5 fruit fly cellular contexts compared by ENCODE assay signal in genomic region chr3L:802700-803273, dm6.
TF ChIP-seq lines count a peak whose summit lies in the region.

No protein-coding gene starts in this region.

- peak; percentile 3 for TF ChIP-seq CTCF in whole organism, embryonic (GFP tag; optimal IDR thresholded peaks at IDR 0.05; lab: Kevin White, UChicago)

TF ChIP-seq in whole organism, adult, 20 proteins besides CTCF, POLR2A, EP300 and RAD21:
- TF ChIP-seq Hr96 (GFP tag; optimal IDR thresholded peaks at IDR 0.05; lab: Kevin White, UChicago) (peak; percentile 28), CG7045 (GFP tag; optimal IDR thresholded peaks at IDR 0.05; lab: Kevin White, UChicago) (peak; percentile 56), cnc (optimal IDR thresholded peaks at IDR 0.05; lab: Kevin White, UChicago) (no peak), kay (GFP tag; lab: Kevin White, UChicago; ENCODE audit: borderline replicate concordance) (no peak), CG7101 (tag; optimal IDR thresholded peaks at IDR 0.05; lab: Kevin White, UChicago) (peak; percentile 45), CG14711 (tag; optimal IDR thresholded peaks at IDR 0.05; lab: Kevin White, UChicago) (peak; percentile 27), CG5204 (GFP tag; optimal IDR thresholded peaks at IDR 0.05; lab: Kevin White, UChicago) (peak; percentile 9), Clk (GFP tag; optimal IDR thresholded peaks at IDR 0.05; lab: Kevin White, UChicago) (no peak), bab1 (GFP tag; optimal IDR thresholded peaks at IDR 0.05; lab: Kevin White, UChicago) (peak; percentile 59), CG12768 (GFP tag; optimal IDR thresholded peaks at IDR 0.05; lab: Kevin White, UChicago) (no peak)

TF ChIP-seq in whole organism, embryonic, 481 proteins besides CTCF, POLR2A, EP300 and RAD21 (continues in another document):
- TF ChIP-seq inv (GFP tag; IDR thresholded peaks at IDR 0.05; lab: Robert Waterston, UW; ENCODE audit: partially characterized antibody) (no peak), al (GFP tag; IDR thresholded peaks at IDR 0.05; lab: Robert Waterston, UW) (peak; percentile 63), CG33213 (GFP tag; optimal IDR thresholded peaks at IDR 0.05; lab: Kevin White, UChicago) (peak; percentile 91), h (optimal IDR thresholded peaks at IDR 0.05; lab: Kevin White, UChicago) (no peak), slou (GFP tag; optimal IDR thresholded peaks at IDR 0.05; lab: Kevin White, UChicago) (peak; percentile 54), CG8765 (GFP tag; IDR thresholded peaks at IDR 0.05; lab: Robert Waterston, UW) (peak; percentile 74), CG16815 (GFP tag; optimal IDR thresholded peaks at IDR 0.05; lab: Kevin White, UChicago) (peak; percentile 84), cas (GFP tag; IDR thresholded peaks at IDR 0.05; lab: Robert Waterston, UW) (peak; percentile 67; the same call in 1 of the 2 replicates), chm (GFP tag; IDR thresholded peaks at IDR 0.05; lab: Robert Waterston, UW) (peak; percentile 95), ci (GFP tag; IDR thresholded peaks at IDR 0.05; lab: Robert Waterston, UW) (peak; percentile 97), CG4404 (GFP tag; IDR thresholded peaks at IDR 0.05; lab: Robert Waterston, UW) (peak; percentile 83), CG1603 (tag; optimal IDR thresholded peaks at IDR 0.05; lab: Kevin White, UChicago) (peak; percentile 96), Neu2 (GFP tag; optimal IDR thresholded peaks at IDR 0.05; lab: Kevin White, UChicago; ENCODE audit: borderline replicate concordance) (no peak), CHES-1-like (GFP tag; optimal IDR thresholded peaks at IDR 0.05; lab: Kevin White, UChicago) (peak; percentile 85), ash1 (GFP tag; optimal IDR thresholded peaks at IDR 0.05; lab: Kevin White, UChicago) (peak; percentile 31), MTF-1 (GFP tag; optimal IDR thresholded peaks at IDR 0.05; lab: Kevin White, UChicago; ENCODE audit: borderline replicate concordance) (peak; percentile 67), pan (optimal IDR thresholded peaks at IDR 0.05; lab: Kevin White, UChicago) (no peak), pan (GFP tag; optimal IDR thresholded peaks at IDR 0.05 in 1 of 2, IDR thresholded peaks at IDR 0.05 in 1 of 2) (peak in 1 of 2 experiments; percentile 92), CG17612 (GFP tag; IDR thresholded peaks at IDR 0.05; lab: Robert Waterston, UW) (peak; percentile 69)

TF ChIP-seq in whole organism, prepupa, 60 proteins besides CTCF, POLR2A, EP300 and RAD21 (continues in another document):
- peak; percentile 97 for TF ChIP-seq CG3919 (GFP tag; optimal IDR thresholded peaks at IDR 0.05; lab: Kevin White, UChicago)
- TF ChIP-seq OdsH (GFP tag; optimal IDR thresholded peaks at IDR 0.05; lab: Kevin White, UChicago), result peak; percentile 97
- TF ChIP-seq Lpt (GFP tag; optimal IDR thresholded peaks at IDR 0.05; lab: Kevin White, UChicago), result peak; percentile 91
- peak; percentile 98 for TF ChIP-seq acj6 (GFP tag; optimal IDR thresholded peaks at IDR 0.05; lab: Kevin White, UChicago)
- peak; percentile 98 for TF ChIP-seq Ets21C (GFP tag; optimal IDR thresholded peaks at IDR 0.05; lab: Kevin White, UChicago)
- TF ChIP-seq Ets96B (tag; optimal IDR thresholded peaks at IDR 0.05; lab: Kevin White, UChicago), result peak; percentile 94
- peak; percentile 96 for TF ChIP-seq Eip75B (GFP tag; optimal IDR thresholded peaks at IDR 0.05; lab: Kevin White, UChicago)
- peak; percentile 92 for TF ChIP-seq dsx (GFP tag; optimal IDR thresholded peaks at IDR 0.05; lab: Kevin White, UChicago; ENCODE audit: poor library complexity, severe bottlenecking)
- peak; percentile 99 for TF ChIP-seq cyc (GFP tag; optimal IDR thresholded peaks at IDR 0.05; lab: Kevin White, UChicago)
- TF ChIP-seq CG4318 (GFP tag; optimal IDR thresholded peaks at IDR 0.05; lab: Kevin White, UChicago), result peak; percentile 86
- TF ChIP-seq spab (GFP tag; optimal IDR thresholded peaks at IDR 0.05; lab: Kevin White, UChicago), result peak; percentile 91
- TF ChIP-seq achi (GFP tag; optimal IDR thresholded peaks at IDR 0.05; lab: Kevin White, UChicago), result peak; percentile 95
- TF ChIP-seq Eip78C (GFP tag; lab: Kevin White, UChicago), result peak; percentile 98
- TF ChIP-seq Hr38 (GFP tag; optimal IDR thresholded peaks at IDR 0.05; lab: Kevin White, UChicago), result peak; percentile 85
- peak; percentile 93 for TF ChIP-seq CG3032 (tag; optimal IDR thresholded peaks at IDR 0.05; lab: Kevin White, UChicago)
- TF ChIP-seq salr (GFP tag; optimal IDR thresholded peaks at IDR 0.05; lab: Kevin White, UChicago), result peak; percentile 75 to 96
- peak; percentile 96 for TF ChIP-seq Sox15 (GFP tag; optimal IDR thresholded peaks at IDR 0.05; lab: Kevin White, UChicago)
- TF ChIP-seq Blimp-1 (GFP tag; optimal IDR thresholded peaks at IDR 0.05; lab: Kevin White, UChicago), result peak; percentile 90
- TF ChIP-seq CG8119 (GFP tag; IDR thresholded peaks at IDR 0.05; lab: Robert Waterston, UW), result peak; percentile 95
- peak; percentile 84 for TF ChIP-seq CG6276 (GFP tag; optimal IDR thresholded peaks at IDR 0.05; lab: Kevin White, UChicago)
- peak; percentile 99 for TF ChIP-seq Sox102F (GFP tag; optimal IDR thresholded peaks at IDR 0.05; lab: Kevin White, UChicago)

TF ChIP-seq in whole organism, pupa, 21 proteins besides CTCF, POLR2A, EP300 and RAD21:
- TF ChIP-seq CG4496 (GFP tag; IDR thresholded peaks at IDR 0.05; lab: Robert Waterston, UW), result peak; percentile 97
- peak; percentile 94 for TF ChIP-seq CG32121 (GFP tag; IDR thresholded peaks at IDR 0.05; lab: Robert Waterston, UW)
- TF ChIP-seq CG9948 (tag; optimal IDR thresholded peaks at IDR 0.05; lab: Kevin White, UChicago), result peak; percentile 88
- TF ChIP-seq CG13204 (GFP tag; optimal IDR thresholded peaks at IDR 0.05; lab: Kevin White, UChicago), result peak; percentile 92
- TF ChIP-seq CG17806 (tag; optimal IDR thresholded peaks at IDR 0.05; lab: Kevin White, UChicago), result peak; percentile 92
- peak; percentile 98 for TF ChIP-seq fd96Ca (GFP tag; IDR thresholded peaks at IDR 0.05; lab: Robert Waterston, UW)
- TF ChIP-seq rn (GFP tag; IDR thresholded peaks at IDR 0.05; lab: Robert Waterston, UW), result peak; percentile 94
- TF ChIP-seq CG12605 (GFP tag; IDR thresholded peaks at IDR 0.05; lab: Robert Waterston, UW), result peak; percentile 94
- peak; percentile 34 for TF ChIP-seq EcR (GFP tag; optimal IDR thresholded peaks at IDR 0.05; lab: Kevin White, UChicago)
- peak; percentile 94 for TF ChIP-seq CG34367 (tag; optimal IDR thresholded peaks at IDR 0.05; lab: Kevin White, UChicago)
- TF ChIP-seq gl (tag; optimal IDR thresholded peaks at IDR 0.05; lab: Kevin White, UChicago), result peak; percentile 89
- TF ChIP-seq Ets98B (GFP tag; IDR thresholded peaks at IDR 0.05; lab: Robert Waterston, UW), result peak; percentile 96
- peak; percentile 90 for TF ChIP-seq CG8159 (tag; optimal IDR thresholded peaks at IDR 0.05; lab: Kevin White, UChicago)
- peak; percentile 96 for TF ChIP-seq Pif1B (GFP tag; optimal IDR thresholded peaks at IDR 0.05; lab: Kevin White, UChicago)
- TF ChIP-seq CG8301 (tag; optimal IDR thresholded peaks at IDR 0.05; lab: Kevin White, UChicago), result peak; percentile 79
- peak; percentile 24 for TF ChIP-seq D1 (tag; optimal IDR thresholded peaks at IDR 0.05; lab: Kevin White, UChicago)
- peak; percentile 98 for TF ChIP-seq Snoo (tag; optimal IDR thresholded peaks at IDR 0.05; lab: Kevin White, UChicago)
- peak; percentile 96 for TF ChIP-seq CG15710 (tag; optimal IDR thresholded peaks at IDR 0.05; lab: Kevin White, UChicago)
- peak; percentile 94 for TF ChIP-seq Pif1A (GFP tag; optimal IDR thresholded peaks at IDR 0.05; lab: Kevin White, UChicago)
- peak; percentile 84 for TF ChIP-seq CG10348 (GFP tag; IDR thresholded peaks at IDR 0.05; lab: Robert Waterston, UW)
- TF ChIP-seq CG14655 (GFP tag; optimal IDR thresholded peaks at IDR 0.05; lab: Kevin White, UChicago), result peak; percentile 84

TF ChIP-seq in whole organism, wandering third instar larva, 38 proteins besides CTCF, POLR2A, EP300 and RAD21 (continues in another document):
- TF ChIP-seq CrebA (GFP tag; optimal IDR thresholded peaks at IDR 0.05; lab: Kevin White, UChicago; ENCODE audit: borderline replicate concordance) (peak; percentile 73), Vsx2 (GFP tag; optimal IDR thresholded peaks at IDR 0.05; lab: Kevin White, UChicago; ENCODE audit: partially characterized antibody) (no peak), CG32264 (GFP tag; optimal IDR thresholded peaks at IDR 0.05; lab: Kevin White, UChicago) (peak; percentile 94), br (GFP tag; optimal IDR thresholded peaks at IDR 0.05; lab: Kevin White, UChicago) (peak; percentile 98), brk (GFP tag; optimal IDR thresholded peaks at IDR 0.05; lab: Kevin White, UChicago) (peak; percentile 92), dmrt93B (GFP tag; optimal IDR thresholded peaks at IDR 0.05; lab: Kevin White, UChicago) (peak; percentile 93), sv (GFP tag; optimal IDR thresholded peaks at IDR 0.05; lab: Kevin White, UChicago) (peak; percentile 75), OdsH (GFP tag; optimal IDR thresholded peaks at IDR 0.05; lab: Kevin White, UChicago) (peak; percentile 96), jim (GFP tag; optimal IDR thresholded peaks at IDR 0.05; lab: Kevin White, UChicago) (peak; percentile 71), pan (optimal IDR thresholded peaks at IDR 0.05; lab: Kevin White, UChicago) (no peak), Dif (GFP tag; optimal IDR thresholded peaks at IDR 0.05; lab: Kevin White, UChicago; ENCODE audit: partially characterized antibody) (no peak), Rel (GFP tag; optimal IDR thresholded peaks at IDR 0.05; lab: Kevin White, UChicago) (peak; percentile 68), Rel (tag; optimal IDR thresholded peaks at IDR 0.05; lab: Kevin White, UChicago) (peak; percentile 84), Sp1 (GFP tag; optimal IDR thresholded peaks at IDR 0.05; lab: Kevin White, UChicago) (peak; percentile 94), rgr (GFP tag; optimal IDR thresholded peaks at IDR 0.05; lab: Kevin White, UChicago) (peak; percentile 97), ey (GFP tag; optimal IDR thresholded peaks at IDR 0.05; lab: Kevin White, UChicago) (peak; percentile 97), GATAd (GFP tag; optimal IDR thresholded peaks at IDR 0.05; lab: Kevin White, UChicago) (peak; percentile 78), Abd-B (GFP tag; optimal IDR thresholded peaks at IDR 0.05; lab: Kevin White, UChicago) (no peak), dsf (GFP tag; optimal IDR thresholded peaks at IDR 0.05; lab: Kevin White, UChicago; ENCODE audit: borderline replicate concordance) (peak; percentile 87), Hr78 (GFP tag; optimal IDR thresholded peaks at IDR 0.05; lab: Kevin White, UChicago) (no peak), Mio (GFP tag; optimal IDR thresholded peaks at IDR 0.05; lab: Kevin White, UChicago) (peak; percentile 88), psq (GFP tag; optimal IDR thresholded peaks at IDR 0.05; lab: Kevin White, UChicago) (peak; percentile 92), HLH106 (tag; optimal IDR thresholded peaks at IDR 0.05; lab: Kevin White, UChicago) (peak; percentile 96), h (GFP tag; optimal IDR thresholded peaks at IDR 0.05; lab: Kevin White, UChicago) (peak; percentile 97), foxo (GFP tag; optimal IDR thresholded peaks at IDR 0.05; lab: Kevin White, UChicago) (peak; percentile 76 to 98), tai (GFP tag; optimal IDR thresholded peaks at IDR 0.05; lab: Kevin White, UChicago) (peak; percentile 97), CG9705 (GFP tag; optimal IDR thresholded peaks at IDR 0.05; lab: Kevin White, UChicago) (peak; percentile 94)
